Worm (Caenorhabditis elegans): ENCODE results near the gene M04G7.1.

- TF ChIP-seq npax-4 (tag; optimal IDR thresholded peaks at IDR 0.05) (no peak), F13H6.1 (tag; optimal IDR thresholded peaks at IDR 0.05) (no peak), elt-2 (tag; optimal IDR thresholded peaks at IDR 0.05) (no peak), odd-2 (tag; optimal IDR thresholded peaks at IDR 0.05) (no peak), ama-1 (optimal IDR thresholded peaks at IDR 0.05) (no peak), K02D7.2 (tag; optimal IDR thresholded peaks at IDR 0.05) (no peak), syd-9 (tag; optimal IDR thresholded peaks at IDR 0.05) (no peak), tbx-7 (tag; optimal IDR thresholded peaks at IDR 0.05) (no peak), lin-11 (tag; optimal IDR thresholded peaks at IDR 0.05) (no peak), pqm-1 (tag; optimal IDR thresholded peaks at IDR 0.05) (no peak), Y22D7AL.16 (tag; optimal IDR thresholded peaks at IDR 0.05) (no peak), pha-2 (tag; optimal IDR thresholded peaks at IDR 0.05) (no peak), unc-55 (GFP tag; optimal IDR thresholded peaks at IDR 0.05) (no peak)
Measured at ce11 chrIV:454816-455215, 768 bp upstream of the M04G7.1 start, which contains the start of the genes Y66H1A.8 and M04G7.5.

Measured in whole organism, late embryonic.